Worm (Caenorhabditis elegans) whole organism, early embryonic: Measurements from ENCODE around the gene clec-21.

Experiments
- pes-1 ChIP-seq: fragments of 200-800 bp; sonication (Bioruptor generic); IDR thresholded peaks from 2 replicates; pipeline ENCODE4 v1.3.6; 2022; ENCODE audit warnings: missing genetic modification reagents, missing genetic modification characterization, missing compliant biosample characterization
- sea-1 ChIP-seq: fragments of 200-800 bp; sonication (Bioruptor generic); conservative IDR thresholded peaks from 2 replicates; pipeline ENCODE4 v1.3.6; 2022; ENCODE audit warnings: missing genetic modification characterization, missing compliant biosample characterization

- no peak for TF ChIP-seq pes-1 (GFP tag; lab: Robert Waterston, UW)
- TF ChIP-seq sea-1 (GFP tag; lab: Robert Waterston, UW) = no peak
Measured at ce11 chrII:1595137-1595536, 11.1 kb upstream of the clec-21 start, which contains the start of gene clec-20.
